Worm (Caenorhabditis elegans): ENCODE measurements around the gene T20B3.14.

- TF ChIP-seq pag-3 (tag; optimal IDR thresholded peaks at IDR 0.05; ENCODE audit: borderline replicate concordance) (no peak), pqm-1 (tag; optimal IDR thresholded peaks at IDR 0.05) (no peak), lin-11 (tag; optimal IDR thresholded peaks at IDR 0.05) (no peak), ama-1 (optimal IDR thresholded peaks at IDR 0.05) (no peak), C38D4.7 (GFP tag; optimal IDR thresholded peaks at IDR 0.05) (no peak), fkh-6 (tag; optimal IDR thresholded peaks at IDR 0.05) (no peak), ahr-1 (tag; optimal IDR thresholded peaks at IDR 0.05) (no peak), elt-4 (tag; optimal IDR thresholded peaks at IDR 0.05) (no peak), C08G9.2 (tag; optimal IDR thresholded peaks at IDR 0.05) (no peak), madf-2 (tag; optimal IDR thresholded peaks at IDR 0.05) (no peak), pha-4 (tag; optimal IDR thresholded peaks at IDR 0.05) (no peak), nhr-232 (tag; optimal IDR thresholded peaks at IDR 0.05) (no peak), nhr-11 (tag; optimal IDR thresholded peaks at IDR 0.05) (no peak), unc-55 (GFP tag; optimal IDR thresholded peaks at IDR 0.05) (no peak)
These were observed 48.6 kb upstream of the T20B3.14 start, which contains the start of gene clec-33 for ce11 chrV:16869740-16870139.
